Fruit fly (Drosophila melanogaster): ENCODE measurements around the gene Slmap.

Slmap gene

dm6 chr2L:22574314-22574713 is 4.6 kb upstream of the Slmap start:
- TF ChIP-seq CG7368 (GFP tag; optimal IDR thresholded peaks at IDR 0.05) (no peak), Hr4 (GFP tag; optimal IDR thresholded peaks at IDR 0.05) (no peak), CG6276 (GFP tag; optimal IDR thresholded peaks at IDR 0.05) (no peak), CG11294 (GFP tag; IDR thresholded peaks at IDR 0.05) (no peak), CG11762 (GFP tag; optimal IDR thresholded peaks at IDR 0.05; ENCODE audit: insufficient read depth) (no peak), CG6792 (GFP tag; optimal IDR thresholded peaks at IDR 0.05) (no peak), CG4318 (GFP tag; optimal IDR thresholded peaks at IDR 0.05) (no peak), CG3032 (tag; optimal IDR thresholded peaks at IDR 0.05) (no peak), CG34406 (GFP tag; optimal IDR thresholded peaks at IDR 0.05) (no peak), esn (GFP tag; optimal IDR thresholded peaks at IDR 0.05) (no peak), CG1621 (tag; optimal IDR thresholded peaks at IDR 0.05) (no peak), CG8319 (GFP tag; optimal IDR thresholded peaks at IDR 0.05) (no peak)

- no peak for TF ChIP-seq CG8119 (GFP tag; IDR thresholded peaks at IDR 0.05)
- TF ChIP-seq dsx (GFP tag; optimal IDR thresholded peaks at IDR 0.05; ENCODE audit: poor library complexity, severe bottlenecking), result no peak
- no peak for TF ChIP-seq Lpt (GFP tag; optimal IDR thresholded peaks at IDR 0.05)
- no peak for TF ChIP-seq CG16779 (tag; optimal IDR thresholded peaks at IDR 0.05)
- no peak for TF ChIP-seq CG32006 (GFP tag; optimal IDR thresholded peaks at IDR 0.05)
- TF ChIP-seq Sox15 (GFP tag; optimal IDR thresholded peaks at IDR 0.05), result no peak
- no peak for TF ChIP-seq CG6808 (GFP tag; optimal IDR thresholded peaks at IDR 0.05)
- TF ChIP-seq acj6 (GFP tag; optimal IDR thresholded peaks at IDR 0.05), result no peak
- TF ChIP-seq Hr38 (GFP tag; optimal IDR thresholded peaks at IDR 0.05), result no peak
- TF ChIP-seq Eip75B (GFP tag; optimal IDR thresholded peaks at IDR 0.05), result no peak
- no peak for TF ChIP-seq CG6276 (GFP tag; optimal IDR thresholded peaks at IDR 0.05)
- no peak for TF ChIP-seq CG15336 (GFP tag; IDR thresholded peaks at IDR 0.05)
- no peak for TF ChIP-seq Hr4 (GFP tag; optimal IDR thresholded peaks at IDR 0.05)
These were observed 3.5 kb upstream of the Slmap start for dm6 chr2L:22575346-22575745.

- TF ChIP-seq CG1621 (tag; optimal IDR thresholded peaks at IDR 0.05) (no peak), CG6792 (GFP tag; optimal IDR thresholded peaks at IDR 0.05) (no peak), salr (GFP tag; optimal IDR thresholded peaks at IDR 0.05) (no peak), CG9139 (GFP tag; optimal IDR thresholded peaks at IDR 0.05) (no peak), CG10631 (GFP tag; optimal IDR thresholded peaks at IDR 0.05) (no peak), acj6 (GFP tag; optimal IDR thresholded peaks at IDR 0.05) (no peak)
These were observed 997 bp upstream of the Slmap start for dm6 chr2L:22577875-22578274.
